Fruit fly (Drosophila melanogaster): ENCODE results near the gene Ets96B.

Ets96B gene

DNA sequence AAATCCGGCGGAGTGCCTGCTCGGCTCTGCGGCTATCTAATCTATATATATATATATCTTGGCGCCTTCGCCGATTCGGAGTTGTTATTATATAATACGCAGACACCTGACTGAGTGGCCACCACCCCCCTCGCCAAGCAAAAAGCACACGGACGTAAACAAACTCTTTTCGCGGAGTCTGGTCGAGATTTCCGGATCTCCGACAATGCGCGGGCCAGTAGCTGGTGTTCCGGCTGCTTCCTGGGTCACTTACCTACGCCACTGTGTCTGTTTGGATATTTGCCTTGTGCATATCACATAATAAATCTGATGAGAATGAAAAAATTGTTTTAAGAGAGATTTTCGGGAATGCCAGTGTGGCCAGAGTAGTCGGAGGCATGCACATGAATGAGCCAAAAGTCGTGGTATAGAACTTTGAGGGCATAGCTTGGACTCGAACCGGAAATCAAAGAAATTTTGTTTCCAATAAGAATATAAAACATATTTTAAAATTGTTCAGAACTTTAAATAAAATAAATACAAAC is 750 bp upstream of the Ets96B start, which contains the start of gene CG5805 (continued):
- TF ChIP-seq CG17829 (tag; optimal IDR thresholded peaks at IDR 0.05) = peak; percentile 65
- peak; percentile 21 for TF ChIP-seq Antp (GFP tag; optimal IDR thresholded peaks at IDR 0.05)
- peak; percentile 60 for TF ChIP-seq gcm (GFP tag; optimal IDR thresholded peaks at IDR 0.05)
- no peak for TF ChIP-seq Lim3 (GFP tag; IDR thresholded peaks at IDR 0.05)
- no peak for TF ChIP-seq sisA (GFP tag; IDR thresholded peaks at IDR 0.05)
- peak; percentile 80 for TF ChIP-seq CG10147 (GFP tag; optimal IDR thresholded peaks at IDR 0.05)
- TF ChIP-seq CG32767 (GFP tag; IDR thresholded peaks at IDR 0.05) = no peak
- TF ChIP-seq CG15073 (GFP tag; optimal IDR thresholded peaks at IDR 0.05) = no peak
- TF ChIP-seq CG8359 (GFP tag; optimal IDR thresholded peaks at IDR 0.05; ENCODE audit: borderline replicate concordance) = peak; percentile 79
- peak; percentile 56 for TF ChIP-seq exex (tag; optimal IDR thresholded peaks at IDR 0.05)
- no peak for TF ChIP-seq hb (GFP tag; IDR thresholded peaks at IDR 0.05; ENCODE audit: partially characterized antibody)
- no peak for TF ChIP-seq CG4282 (GFP tag; optimal IDR thresholded peaks at IDR 0.05)
- TF ChIP-seq CG6175 (GFP tag; IDR thresholded peaks at IDR 0.05) = peak; percentile 46; the same call in 1 of the 3 replicates
- TF ChIP-seq Meics (GFP tag; optimal IDR thresholded peaks at IDR 0.05) = peak; percentile 94
- TF ChIP-seq Doc3 (GFP tag; IDR thresholded peaks at IDR 0.05; ENCODE audit: partially characterized antibody) = no peak
- TF ChIP-seq CG15269 (tag; optimal IDR thresholded peaks at IDR 0.05) = peak; percentile 78
- peak; percentile 86 for TF ChIP-seq CoRest (tag; optimal IDR thresholded peaks at IDR 0.05)
- TF ChIP-seq sug (tag; optimal IDR thresholded peaks at IDR 0.05) = peak; percentile 83
- peak; percentile 69 for TF ChIP-seq grn (GFP tag; optimal IDR thresholded peaks at IDR 0.05)
- TF ChIP-seq Abd-B (GFP tag; optimal IDR thresholded peaks at IDR 0.05) = peak; percentile 57
- no peak for TF ChIP-seq CG1832 (GFP tag; optimal IDR thresholded peaks at IDR 0.05)
- TF ChIP-seq CG10979 (tag; optimal IDR thresholded peaks at IDR 0.05) = peak; percentile 73
- TF ChIP-seq CG11456 (GFP tag; IDR thresholded peaks at IDR 0.05) = peak; percentile 93
- peak; percentile 70; the same call in 1 of the 2 replicates for TF ChIP-seq bowl (GFP tag; IDR thresholded peaks at IDR 0.05)
- peak; percentile 82 for TF ChIP-seq CG17802 (tag; optimal IDR thresholded peaks at IDR 0.05)
- TF ChIP-seq stwl (tag; optimal IDR thresholded peaks at IDR 0.05) = no peak
- TF ChIP-seq CG7987 (GFP tag; optimal IDR thresholded peaks at IDR 0.05) = peak; percentile 94
- peak; percentile 84 for TF ChIP-seq CG10366 (GFP tag; IDR thresholded peaks at IDR 0.05)
- TF ChIP-seq H2.0 (GFP tag; IDR thresholded peaks at IDR 0.05) = peak; percentile 82
- peak; percentile 84 for TF ChIP-seq CG18599 (GFP tag; optimal IDR thresholded peaks at IDR 0.05)
- peak; percentile 83 for TF ChIP-seq ewg (GFP tag; optimal IDR thresholded peaks at IDR 0.05)
- TF ChIP-seq crol (GFP tag; IDR thresholded peaks at IDR 0.05) = peak; percentile 88
- TF ChIP-seq Adf1 (GFP tag; IDR thresholded peaks at IDR 0.05) = peak; percentile 56; the same call in 1 of the 2 replicates
- no peak for TF ChIP-seq pnt (GFP tag; optimal IDR thresholded peaks at IDR 0.05)
- TF ChIP-seq Side (GFP tag; optimal IDR thresholded peaks at IDR 0.05) = peak; percentile 80
- peak; percentile 93 for TF ChIP-seq HHEX (GFP tag; optimal IDR thresholded peaks at IDR 0.05)
- TF ChIP-seq pzg (GFP tag; optimal IDR thresholded peaks at IDR 0.05) = peak; percentile 76
- TF ChIP-seq jumu (GFP tag; optimal IDR thresholded peaks at IDR 0.05) = peak; percentile 17
- TF ChIP-seq knrl (GFP tag; IDR thresholded peaks at IDR 0.05; ENCODE audit: partially characterized antibody) = no peak; the same call in 2 of the 3 replicates
- TF ChIP-seq hbn (GFP tag; IDR thresholded peaks at IDR 0.05; ENCODE audit: partially characterized antibody) = no peak
- TF ChIP-seq bcd (GFP tag; optimal IDR thresholded peaks at IDR 0.05) = peak; percentile 95
- peak; percentile 52; the same call in 1 of the 3 replicates for TF ChIP-seq CG3726 (GFP tag; IDR thresholded peaks at IDR 0.05)
- TF ChIP-seq dmrt11E (tag; optimal IDR thresholded peaks at IDR 0.05) = peak; percentile 72
- peak; percentile 90 for TF ChIP-seq CG2116 (GFP tag; optimal IDR thresholded peaks at IDR 0.05)
- TF ChIP-seq CG8281 (tag; optimal IDR thresholded peaks at IDR 0.05) = peak; percentile 68
- TF ChIP-seq dm (GFP tag; optimal IDR thresholded peaks at IDR 0.05) = peak; percentile 86
- TF ChIP-seq slou (GFP tag; optimal IDR thresholded peaks at IDR 0.05) = peak; percentile 58
- peak; percentile 63 for TF ChIP-seq row (GFP tag; IDR thresholded peaks at IDR 0.05)
- peak; percentile 65 for TF ChIP-seq CG18262 (tag; optimal IDR thresholded peaks at IDR 0.05)
